Fruit fly (Drosophila melanogaster): Measurements from ENCODE around the gene robl37BC.

The robl37BC gene

dm6 chr2L:19021278-19022220 is 10.9 kb downstream of the robl37BC start (continued):
- TF ChIP-seq CG11456 (GFP tag; IDR thresholded peaks at IDR 0.05) (peak; percentile 65), CG6791 (GFP tag; IDR thresholded peaks at IDR 0.05; ENCODE audit: partially characterized antibody) (no peak), CG43689 (GFP tag; IDR thresholded peaks at IDR 0.05) (peak; percentile 31; the same call in 1 of the 2 replicates), chn (GFP tag; optimal IDR thresholded peaks at IDR 0.05) (peak; percentile 49), grau (tag; optimal IDR thresholded peaks at IDR 0.05) (peak; percentile 86), CG17912 (GFP tag; optimal IDR thresholded peaks at IDR 0.05) (no peak), CG7786 (GFP tag; optimal IDR thresholded peaks at IDR 0.05) (no peak), CG2202 (tag; optimal IDR thresholded peaks at IDR 0.05) (peak; percentile 66), CG10654 (GFP tag; optimal IDR thresholded peaks at IDR 0.05) (peak; percentile 39), CG3065 (GFP tag; optimal IDR thresholded peaks at IDR 0.05) (no peak), odd (GFP tag; optimal IDR thresholded peaks at IDR 0.05) (peak; percentile 81), Sin3A (optimal IDR thresholded peaks at IDR 0.05) (no peak), CG11723 (GFP tag; optimal IDR thresholded peaks at IDR 0.05) (peak; percentile 55), Drgx (GFP tag; IDR thresholded peaks at IDR 0.05) (no peak), CG4707 (GFP tag; optimal IDR thresholded peaks at IDR 0.05) (peak; percentile 24), CG9215 (GFP tag; IDR thresholded peaks at IDR 0.05) (peak; percentile 49; the same call in 1 of the 2 replicates), ap (GFP tag; IDR thresholded peaks at IDR 0.05) (peak; percentile 38; the same call in 1 of the 2 replicates), disco-r (GFP tag; optimal IDR thresholded peaks at IDR 0.05) (no peak), usp (GFP tag; optimal IDR thresholded peaks at IDR 0.05) (no peak), GATAe (GFP tag; conservative IDR thresholded peaks at IDR 0.05) (no peak), jumu (GFP tag; optimal IDR thresholded peaks at IDR 0.05) (peak; percentile 37), CrebB (tag; optimal IDR thresholded peaks at IDR 0.05) (peak; percentile 65), insv (GFP tag; optimal IDR thresholded peaks at IDR 0.05) (peak in 1 of 2 experiments; percentile 44), Hr3 (GFP tag; optimal IDR thresholded peaks at IDR 0.05) (peak; percentile 68), CG8359 (GFP tag; optimal IDR thresholded peaks at IDR 0.05; ENCODE audit: borderline replicate concordance) (peak; percentile 28), sr (GFP tag; IDR thresholded peaks at IDR 0.05) (no peak), CG13775 (GFP tag; optimal IDR thresholded peaks at IDR 0.05) (peak; percentile 68), slou (GFP tag; optimal IDR thresholded peaks at IDR 0.05) (peak; percentile 27), CG6813 (GFP tag; optimal IDR thresholded peaks at IDR 0.05) (peak; percentile 57), da (GFP tag; optimal IDR thresholded peaks at IDR 0.05) (no peak), Abd-B (GFP tag; optimal IDR thresholded peaks at IDR 0.05) (peak; percentile 64), CG11093 (GFP tag; IDR thresholded peaks at IDR 0.05) (peak; percentile 60; the same call in 1 of the 3 replicates), HHEX (GFP tag; optimal IDR thresholded peaks at IDR 0.05) (peak; percentile 71), MBD-R2 (GFP tag; IDR thresholded peaks at IDR 0.05) (0 out of 2 replicates have a peak, but pooled peaks have one; percentile 24), CG18476 (GFP tag; optimal IDR thresholded peaks at IDR 0.05) (peak; percentile 39), Ptx1 (GFP tag; IDR thresholded peaks at IDR 0.05) (peak; percentile 86), CG12769 (tag; optimal IDR thresholded peaks at IDR 0.05) (no peak), gt (GFP tag; IDR thresholded peaks at IDR 0.05) (no peak), CG15601 (tag; optimal IDR thresholded peaks at IDR 0.05) (peak; percentile 84), CG3995 (GFP tag; optimal IDR thresholded peaks at IDR 0.05) (no peak), Taf1 (GFP tag; IDR thresholded peaks at IDR 0.05) (peak; percentile 27; the same call in 1 of the 2 replicates), en (GFP tag; optimal IDR thresholded peaks at IDR 0.05) (no peak), nmo (GFP tag; optimal IDR thresholded peaks at IDR 0.05) (peak; percentile 87), CG1602 (GFP tag; optimal IDR thresholded peaks at IDR 0.05) (peak; percentile 68), CG34376 (GFP tag; optimal IDR thresholded peaks at IDR 0.05) (peak; percentile 80), CG7928 (GFP tag; optimal IDR thresholded peaks at IDR 0.05) (peak; percentile 26), Med (GFP tag) (peak; percentile 73), CG8089 (GFP tag; optimal IDR thresholded peaks at IDR 0.05) (peak; percentile 13), lola (GFP tag; optimal IDR thresholded peaks at IDR 0.05) (peak in 1 of 3 experiments; percentile 76)

Data from whole organism, embryonic.